Fruit fly (Drosophila melanogaster) whole organism, adult: ENCODE measurements around the gene CG43736.

ENCODE experiments used
- CG12768 ChIP-seq: fragments of 200-800 bp; sonication (Bioruptor generic); optimal IDR thresholded peaks from 2 replicates; lab custom pipeline; 2017; ENCODE audit warnings: missing biosample characterization, missing genetic modification characterization, mild to moderate bottlenecking, moderate library complexity, missing genetic modification reagents
- CG14711 ChIP-seq: fragments of 200-800 bp; sonication (Bioruptor generic); optimal IDR thresholded peaks from 2 replicates; lab custom pipeline; 2018; ENCODE audit warnings: missing biosample characterization, mild to moderate bottlenecking, missing genetic modification characterization, moderate library complexity
- CG33017 ChIP-seq: fragments of 200-800 bp; sonication (Bioruptor generic); optimal IDR thresholded peaks from 2 replicates; lab custom pipeline; 2018; ENCODE audit warnings: missing biosample characterization, mild to moderate bottlenecking, missing genetic modification characterization, moderate library complexity
- CG7045 ChIP-seq: fragments of 200-800 bp; sonication (Bioruptor generic); optimal IDR thresholded peaks from 2 replicates; lab custom pipeline; 2017; ENCODE audit warnings: missing biosample characterization, mild to moderate bottlenecking, missing genetic modification characterization
- Hr96 ChIP-seq: fragments of 200-800 bp; sonication (Bioruptor generic); optimal IDR thresholded peaks from 2 replicates; lab custom pipeline; 2016; ENCODE audit warnings: missing biosample characterization, missing genetic modification characterization
- bab1 ChIP-seq: fragments of 200-800 bp; sonication (Bioruptor generic); optimal IDR thresholded peaks from 3 replicates; lab custom pipeline; 2019; ENCODE audit warnings: missing biosample characterization, mild to moderate bottlenecking, missing genetic modification characterization, moderate library complexity
- cnc ChIP-seq, 2 experiments: fragments of >200 bp; optimal IDR thresholded peaks; 2 replicates each; lab custom pipeline; 2017
- kay ChIP-seq: fragments of 200-800 bp; sonication (Bioruptor generic); peaks from one replicate; lab custom pipeline; 2016; ENCODE audit warnings: missing biosample characterization, missing genetic modification characterization, borderline replicate concordance
- pad ChIP-seq: fragments of 200-800 bp; sonication (Bioruptor generic); optimal IDR thresholded peaks from 3 replicates; lab custom pipeline; 2017; ENCODE audit warnings: missing biosample characterization, missing genetic modification characterization, mild to moderate bottlenecking, moderate library complexity, missing genetic modification reagents
- tj ChIP-seq: fragments of 200-800 bp; sonication (Bioruptor generic); optimal IDR thresholded peaks from 3 replicates; lab custom pipeline; 2017; ENCODE audit warnings: missing biosample characterization, mild to moderate bottlenecking, missing genetic modification characterization, moderate library complexity
- toe ChIP-seq: fragments of 200-800 bp; sonication (Bioruptor generic); optimal IDR thresholded peaks from 2 replicates; lab custom pipeline; 2016; ENCODE audit warnings: missing biosample characterization, missing genetic modification characterization

dm6 chrX:6871746-6872145, 8.1 kb downstream of the CG43736 start:
- TF ChIP-seq toe (GFP tag; lab: Kevin White, UChicago) (no peak), kay (GFP tag; lab: Kevin White, UChicago) (no peak), pad (GFP tag; lab: Kevin White, UChicago) (no peak), Hr96 (no peak), bab1 (no peak), CG12768 (GFP tag; lab: Kevin White, UChicago) (no peak), cnc (optimal IDR thresholded peaks at IDR 0.05; lab: Kevin White, UChicago) (no peak), tj (GFP tag; lab: Kevin White, UChicago) (no peak), CG14711 (tag; lab: Kevin White, UChicago) (no peak), CG7045 (GFP tag; lab: Kevin White, UChicago) (no peak), CG33017 (tag; lab: Kevin White, UChicago) (no peak)
